Worm (Caenorhabditis elegans) whole organism, L1 larva: ENCODE data around the gene F10D2.16.

ENCODE experiments used
- aly-2 ChIP-seq: fragments of 150-350 bp; optimal IDR thresholded peaks from 2 replicates; lab custom pipeline; 2014; ENCODE audit warnings: missing biosample characterization, missing genetic modification characterization
- ama-1 ChIP-seq: fragments of 150-350 bp; optimal IDR thresholded peaks from 2 replicates; lab custom pipeline; 2014
- lin-39 ChIP-seq: fragments of 150-350 bp; optimal IDR thresholded peaks from 2 replicates; lab custom pipeline; 2014; ENCODE audit warnings: missing biosample characterization, missing genetic modification reagents, missing genetic modification characterization
- nhr-12 ChIP-seq: sonication (generic microtip); optimal IDR thresholded peaks from 2 replicates; lab custom pipeline; 2017; ENCODE audit warnings: missing biosample characterization, missing genetic modification characterization
- nhr-28 ChIP-seq: fragments of 150-350 bp; optimal IDR thresholded peaks from 2 replicates; lab custom pipeline; 2014; ENCODE audit warnings: missing biosample characterization, missing genetic modification characterization
- snpc-4 ChIP-seq: fragments of 150-350 bp; optimal IDR thresholded peaks from 2 replicates; lab custom pipeline; 2014; ENCODE audit warnings: missing biosample characterization, missing genetic modification characterization
- tbx-2 ChIP-seq: sonication (generic microtip); optimal IDR thresholded peaks from 2 replicates; lab custom pipeline; 2016; ENCODE audit warnings: missing genetic modification characterization, missing compliant biosample characterization
- ztf-4 ChIP-seq: fragments of 150-350 bp; optimal IDR thresholded peaks from 2 replicates; lab custom pipeline; 2014; ENCODE audit warnings: missing biosample characterization, missing genetic modification characterization

- TF ChIP-seq ama-1 (lab: Kevin White, UChicago), result no peak
- TF ChIP-seq ztf-4 (tag; lab: Kevin White, UChicago), result no peak
- TF ChIP-seq snpc-4 (tag; lab: Kevin White, UChicago), result no peak
- no peak for TF ChIP-seq lin-39 (tag; lab: Kevin White, UChicago)
- no peak for TF ChIP-seq tbx-2
- no peak for TF ChIP-seq nhr-12 (tag; lab: Kevin White, UChicago)
- TF ChIP-seq nhr-28 (tag; lab: Kevin White, UChicago), result no peak
- no peak for TF ChIP-seq aly-2
Measured at ce11 chrV:7138320-7138719, 4.3 kb downstream of the F10D2.16 start, which contains the start of gene str-112.
